Worm (Caenorhabditis elegans) whole organism, young adult: ENCODE data around the gene let-653.

Source experiments
- B0261.1 ChIP-seq: sonication (generic microtip); optimal IDR thresholded peaks from 2 replicates; lab custom pipeline; 2016; ENCODE audit warnings: mild to moderate bottlenecking, missing genetic modification characterization, moderate library complexity, missing compliant biosample characterization
- B0336.3 ChIP-seq: fragments of 200-800 bp; sonication (Bioruptor generic); IDR thresholded peaks from 2 replicates; pipeline ENCODE4 v1.3.6; 2022; ENCODE audit warnings: missing genetic modification characterization, missing compliant biosample characterization
- C17E4.6 ChIP-seq: fragments of 200-800 bp; sonication (Bioruptor generic); IDR thresholded peaks from 2 replicates; pipeline ENCODE4 v1.3.6; 2022; ENCODE audit warnings: missing genetic modification reagents, missing genetic modification characterization, missing compliant biosample characterization
- F10E7.11 ChIP-seq: sonication (generic microtip); optimal IDR thresholded peaks from 2 replicates; lab custom pipeline; 2017; ENCODE audit warnings: mild to moderate bottlenecking, missing genetic modification characterization, moderate library complexity, missing compliant biosample characterization
- F23B12.7 ChIP-seq: sonication (generic microtip); optimal IDR thresholded peaks from 2 replicates; lab custom pipeline; 2017; ENCODE audit warnings: missing genetic modification characterization, mild to moderate bottlenecking, missing compliant biosample characterization, antibody characterized with exemption, moderate library complexity; ENCODE audit not compliant: insufficient read depth
- F49E8.2 ChIP-seq: sonication (generic microtip); optimal IDR thresholded peaks from 3 replicates; lab custom pipeline; 2017; ENCODE audit warnings: missing genetic modification characterization, mild to moderate bottlenecking, missing compliant biosample characterization, antibody characterized with exemption, moderate library complexity; ENCODE audit not compliant: insufficient read depth
- F57A8.1 ChIP-seq: fragments of 200-800 bp; sonication (Bioruptor generic); optimal IDR thresholded peaks from 2 replicates; lab custom pipeline; 2018; ENCODE audit warnings: mild to moderate bottlenecking, missing genetic modification characterization, moderate library complexity, missing compliant biosample characterization
- F57C9.4 ChIP-seq: sonication (generic microtip); optimal IDR thresholded peaks from 2 replicates; lab custom pipeline; 2017; ENCODE audit warnings: mild to moderate bottlenecking, missing genetic modification characterization, missing compliant biosample characterization
- K11D2.4 ChIP-seq: fragments of 200-800 bp; sonication (Bioruptor generic); IDR thresholded peaks from 2 replicates; pipeline ENCODE4 v1.3.6; 2022; ENCODE audit warnings: missing genetic modification reagents, missing genetic modification characterization, missing compliant biosample characterization
- T07F8.4 ChIP-seq: sonication (generic microtip); optimal IDR thresholded peaks from 2 replicates; lab custom pipeline; 2016; ENCODE audit warnings: mild to moderate bottlenecking, missing genetic modification characterization, moderate library complexity, missing compliant biosample characterization
- Y53G8AR.9 ChIP-seq: fragments of 200-800 bp; sonication (Bioruptor generic); conservative IDR thresholded peaks from 2 replicates; pipeline ENCODE4 v1.3.6; 2022; ENCODE audit warnings: missing genetic modification reagents, missing genetic modification characterization, missing compliant biosample characterization
- Y95B8A.8 ChIP-seq: fragments of 200-800 bp; sonication (Bioruptor generic); IDR thresholded peaks from 2 replicates; pipeline ENCODE4 v1.3.6; 2022; ENCODE audit warnings: missing genetic modification reagents, missing genetic modification characterization, missing compliant biosample characterization
- akir-1 ChIP-seq: fragments of 200-800 bp; sonication (Bioruptor generic); optimal IDR thresholded peaks from 2 replicates; lab custom pipeline; 2018; ENCODE audit warnings: mild to moderate bottlenecking, missing genetic modification characterization, moderate library complexity, missing compliant biosample characterization
- ama-1 ChIP-seq, 3 experiments: fragments of 150-350 bp in 1 of 3; sonication (generic microtip) in 2 of 3; optimal IDR thresholded peaks; 2 replicates each; lab custom pipeline; 2014 to 2018; ENCODE audit warnings: missing biosample characterization in 2 of 3, missing genetic modification characterization in 2 of 3, missing genetic modification reagents in 2 of 3
- aptf-2 ChIP-seq: fragments of 200-800 bp; sonication (Bioruptor generic); conservative IDR thresholded peaks from 2 replicates; pipeline ENCODE4 v1.3.6; 2022; ENCODE audit warnings: missing genetic modification reagents, missing genetic modification characterization, missing compliant biosample characterization
- atf-7 ChIP-seq: sonication (generic microtip); optimal IDR thresholded peaks from 2 replicates; lab custom pipeline; 2017; ENCODE audit warnings: mild to moderate bottlenecking, missing genetic modification characterization, missing compliant biosample characterization
- athp-1 ChIP-seq: sonication (generic microtip); optimal IDR thresholded peaks from 2 replicates; lab custom pipeline; 2017; ENCODE audit warnings: mild to moderate bottlenecking, missing genetic modification characterization, missing compliant biosample characterization
- bed-2 ChIP-seq: fragments of 200-800 bp; sonication (Bioruptor generic); IDR thresholded peaks from 2 replicates; pipeline ENCODE4 v1.3.6; 2022; ENCODE audit warnings: missing genetic modification reagents, missing genetic modification characterization, missing compliant biosample characterization
- ccch-3 ChIP-seq: fragments of 200-800 bp; sonication (Bioruptor generic); optimal IDR thresholded peaks from 2 replicates; lab custom pipeline; 2018; ENCODE audit warnings: mild to moderate bottlenecking, missing genetic modification characterization, missing compliant biosample characterization
- ceh-100 ChIP-seq: fragments of 200-800 bp; sonication (Bioruptor generic); IDR thresholded peaks from 2 replicates; pipeline ENCODE4 v1.3.6; 2022; ENCODE audit warnings: missing genetic modification reagents, missing genetic modification characterization, missing compliant biosample characterization
- ceh-27 ChIP-seq: fragments of 200-800 bp; sonication (Bioruptor generic); optimal IDR thresholded peaks from 2 replicates; lab custom pipeline; 2018; ENCODE audit warnings: mild to moderate bottlenecking, missing genetic modification characterization, moderate library complexity, missing compliant biosample characterization
- dox-1 ChIP-seq: fragments of 200-800 bp; sonication (Bioruptor generic); IDR thresholded peaks from 2 replicates; pipeline ENCODE4 v1.3.6; 2022; ENCODE audit warnings: missing genetic modification reagents, missing genetic modification characterization, missing compliant biosample characterization
- dpl-1 ChIP-seq: fragments of 150-350 bp; optimal IDR thresholded peaks from 2 replicates; lab custom pipeline; 2014; ENCODE audit warnings: missing biosample characterization, missing genetic modification reagents, missing genetic modification characterization
- efl-1 ChIP-seq: fragments of 150-350 bp; optimal IDR thresholded peaks from 2 replicates; lab custom pipeline; 2014; ENCODE audit warnings: missing biosample characterization, missing genetic modification reagents, missing genetic modification characterization
- ekl-4 ChIP-seq: fragments of 200-800 bp; sonication (Bioruptor generic); IDR thresholded peaks from 2 replicates; pipeline ENCODE4 v1.3.6; 2022; ENCODE audit warnings: missing genetic modification reagents, missing genetic modification characterization, missing compliant biosample characterization
- fkh-3 ChIP-seq: sonication (generic microtip); optimal IDR thresholded peaks from 2 replicates; lab custom pipeline; 2016; ENCODE audit warnings: mild to moderate bottlenecking, missing genetic modification characterization, missing compliant biosample characterization
- him-1 ChIP-seq: sonication (generic microtip); optimal IDR thresholded peaks from 2 replicates; lab custom pipeline; 2016; ENCODE audit warnings: missing genotype, missing genetic modification reagents, missing genetic modification characterization, missing compliant biosample characterization
- lag-1 ChIP-seq: fragments of 200-800 bp; sonication (Bioruptor generic); IDR thresholded peaks from 2 replicates; pipeline ENCODE4 v1.3.6; 2022; ENCODE audit warnings: missing genetic modification reagents, missing genetic modification characterization, missing compliant biosample characterization
- let-526 ChIP-seq: fragments of 200-800 bp; sonication (Bioruptor generic); IDR thresholded peaks from 2 replicates; pipeline ENCODE4 v1.3.6; 2022; ENCODE audit warnings: missing genetic modification reagents, missing genetic modification characterization, missing compliant biosample characterization
- lin-26 ChIP-seq: fragments of 200-800 bp; sonication (Bioruptor generic); IDR thresholded peaks from 2 replicates; pipeline ENCODE4 v1.3.6; 2022; ENCODE audit warnings: missing genetic modification reagents, missing genetic modification characterization, missing compliant biosample characterization
- madf-10 ChIP-seq: sonication (generic microtip); optimal IDR thresholded peaks from 2 replicates; lab custom pipeline; 2016; ENCODE audit warnings: mild to moderate bottlenecking, missing genetic modification characterization, missing compliant biosample characterization
- madf-3 ChIP-seq: fragments of 200-800 bp; sonication (Bioruptor generic); IDR thresholded peaks from 2 replicates; pipeline ENCODE4 v1.3.6; 2022; ENCODE audit warnings: missing genetic modification reagents, missing genetic modification characterization, missing compliant biosample characterization
- nfyb-1 ChIP-seq: fragments of 200-800 bp; sonication (Bioruptor generic); IDR thresholded peaks from 2 replicates; pipeline ENCODE4 v1.3.6; 2022; ENCODE audit warnings: missing genetic modification reagents, missing genetic modification characterization, missing compliant biosample characterization
- nhr-120 ChIP-seq: fragments of 200-800 bp; sonication (Bioruptor generic); IDR thresholded peaks from 2 replicates; pipeline ENCODE4 v1.3.6; 2022; ENCODE audit warnings: missing genetic modification characterization, missing compliant biosample characterization
- nhr-80 ChIP-seq: sonication (generic microtip); optimal IDR thresholded peaks from 2 replicates; lab custom pipeline; 2016; ENCODE audit warnings: missing genetic modification characterization, missing compliant biosample characterization
- nhr-90 ChIP-seq: sonication (generic microtip); optimal IDR thresholded peaks from 2 replicates; lab custom pipeline; 2016; ENCODE audit warnings: missing genotype, mild to moderate bottlenecking, missing genetic modification characterization, missing compliant biosample characterization
- rec-8 ChIP-seq, 2 experiments: sonication (generic microtip); optimal IDR thresholded peaks; 2 replicates each; lab custom pipeline; 2016; ENCODE audit warnings: mild to moderate bottlenecking in 2 of 2, missing genetic modification characterization in 2 of 2, missing genetic modification reagents in 2 of 2, missing genotype in 2 of 2, missing biosample characterization in 1 of 2, missing compliant biosample characterization in 1 of 2, moderate library complexity in 1 of 2
- snpc-1.1 ChIP-seq: sonication (generic microtip); optimal IDR thresholded peaks from 2 replicates; lab custom pipeline; 2017; ENCODE audit warnings: missing genetic modification characterization, mild to moderate bottlenecking, missing compliant biosample characterization, antibody characterized with exemption, moderate library complexity, missing genotype, missing genetic modification reagents; ENCODE audit not compliant: insufficient read depth
- snpc-1.3 ChIP-seq: sonication (generic microtip); optimal IDR thresholded peaks from 2 replicates; lab custom pipeline; 2017; ENCODE audit warnings: missing genetic modification characterization, mild to moderate bottlenecking, missing compliant biosample characterization, antibody characterized with exemption, moderate library complexity, missing genotype, missing genetic modification reagents; ENCODE audit not compliant: insufficient read depth
- sptf-2 ChIP-seq: fragments of 200-800 bp; sonication (Bioruptor generic); optimal IDR thresholded peaks from 2 replicates; lab custom pipeline; 2018; ENCODE audit warnings: mild to moderate bottlenecking, missing genetic modification characterization, missing compliant biosample characterization
- tbx-9 ChIP-seq: sonication (generic microtip); optimal IDR thresholded peaks from 2 replicates; lab custom pipeline; 2016; ENCODE audit warnings: borderline replicate concordance, missing genetic modification characterization, inconsistent platforms, missing compliant biosample characterization
- zfh-2 ChIP-seq: fragments of 200-800 bp; sonication (Bioruptor generic); conservative IDR thresholded peaks from 2 replicates; pipeline ENCODE4 v1.3.6; 2022; ENCODE audit warnings: missing genetic modification reagents, missing genetic modification characterization, missing compliant biosample characterization
- ztf-18 ChIP-seq: sonication (generic microtip); optimal IDR thresholded peaks from 2 replicates; lab custom pipeline; 2016; ENCODE audit warnings: missing genotype, mild to moderate bottlenecking, missing genetic modification characterization, missing compliant biosample characterization
- ztf-22 ChIP-seq: fragments of 200-800 bp; sonication (Bioruptor generic); optimal IDR thresholded peaks from 2 replicates; lab custom pipeline; 2018; ENCODE audit warnings: mild to moderate bottlenecking, missing genetic modification characterization, moderate library complexity, missing compliant biosample characterization
- ztf-26 ChIP-seq: sonication (generic microtip); optimal IDR thresholded peaks from 2 replicates; lab custom pipeline; 2017; ENCODE audit warnings: missing genetic modification characterization, missing compliant biosample characterization
- ztf-3 ChIP-seq: fragments of 200-800 bp; sonication (Bioruptor generic); optimal IDR thresholded peaks from 2 replicates; lab custom pipeline; 2018; ENCODE audit warnings: mild to moderate bottlenecking, missing genetic modification characterization, missing compliant biosample characterization

The let-653 gene

ce11 chrIV:11913295-11913940, 28.0 kb downstream of the let-653 start (continued):
- TF ChIP-seq K11D2.4 (peak; percentile 43; the same call in 1 of the 2 replicates), ztf-26 (tag; lab: Kevin White, UChicago) (peak; percentile 34), madf-3 (GFP tag; lab: Robert Waterston, UW) (0 out of 2 replicates have a peak, but pooled peaks have one; percentile 40), lin-26 (no peak), nhr-120 (GFP tag; lab: Robert Waterston, UW) (no peak), lag-1 (GFP tag; lab: Robert Waterston, UW) (no peak), ceh-27 (GFP tag; lab: Kevin White, UChicago) (no peak), F10E7.11 (tag; lab: Kevin White, UChicago) (no peak), zfh-2 (GFP tag; lab: Robert Waterston, UW) (no peak), him-1 (tag; lab: Kevin White, UChicago) (no peak), fkh-3 (tag; lab: Kevin White, UChicago) (no peak), ccch-3 (GFP tag; lab: Kevin White, UChicago) (no peak), rec-8 (tag; optimal IDR thresholded peaks at IDR 0.05; lab: Kevin White, UChicago) (no peak), nfyb-1 (peak; percentile 65), dox-1 (GFP tag; lab: Robert Waterston, UW) (no peak), F57C9.4 (tag; lab: Kevin White, UChicago) (no peak), efl-1 (GFP tag; lab: Kevin White, UChicago) (no peak), C17E4.6 (no peak), B0336.3 (GFP tag; lab: Robert Waterston, UW) (peak; percentile 87), nhr-90 (peak; percentile 61), T07F8.4 (tag; lab: Kevin White, UChicago) (no peak), ceh-100 (GFP tag; lab: Robert Waterston, UW) (peak; percentile 22; the same call in 1 of the 2 replicates), let-526 (GFP tag; lab: Robert Waterston, UW) (no peak), B0261.1 (tag; lab: Kevin White, UChicago) (no peak), sptf-2 (no peak), Y53G8AR.9 (peak; percentile 96), ztf-22 (no peak), bed-2 (GFP tag; lab: Robert Waterston, UW) (no peak), madf-10 (tag; lab: Kevin White, UChicago) (no peak)

- TF ChIP-seq akir-1 (no peak), ztf-18 (tag; lab: Kevin White, UChicago) (no peak), atf-7 (peak; percentile 85), Y95B8A.8 (peak; percentile 56; the same call in 1 of the 2 replicates), F49E8.2 (tag; lab: Kevin White, UChicago) (no peak), dpl-1 (GFP tag; lab: Kevin White, UChicago) (no peak), F57A8.1 (GFP tag; lab: Kevin White, UChicago) (no peak), athp-1 (tag; lab: Kevin White, UChicago) (no peak), nhr-80 (no peak), ekl-4 (no peak), ceh-27 (GFP tag; lab: Kevin White, UChicago) (no peak), aptf-2 (GFP tag; lab: Robert Waterston, UW) (no peak), ztf-3 (no peak), B0336.3 (GFP tag; lab: Robert Waterston, UW) (no peak), tbx-9 (tag; lab: Kevin White, UChicago) (no peak), lin-26 (0 out of 2 replicates have a peak, but pooled peaks have one; percentile 43), ama-1 (optimal IDR thresholded peaks at IDR 0.05; lab: Kevin White, UChicago) (no peak), ama-1 (GFP tag; optimal IDR thresholded peaks at IDR 0.05; lab: Kevin White, UChicago) (peak in 1 of 2 experiments; percentile 6), snpc-1.3 (tag; lab: Kevin White, UChicago) (no peak), sptf-2 (no peak), snpc-1.1 (no peak), Y53G8AR.9 (peak; percentile 68), F23B12.7 (no peak)
These were observed 28.9 kb downstream of the let-653 start for ce11 chrIV:11914260-11914836.
